Worm (Caenorhabditis elegans): ENCODE results near the gene dnj-3.
"Not testable (repeated sequence)": the region's sequence is repeated elsewhere in the genome, so short reads cannot be mapped to it uniquely, and the experiment has no call there.

Gene dnj-3

DNA sequence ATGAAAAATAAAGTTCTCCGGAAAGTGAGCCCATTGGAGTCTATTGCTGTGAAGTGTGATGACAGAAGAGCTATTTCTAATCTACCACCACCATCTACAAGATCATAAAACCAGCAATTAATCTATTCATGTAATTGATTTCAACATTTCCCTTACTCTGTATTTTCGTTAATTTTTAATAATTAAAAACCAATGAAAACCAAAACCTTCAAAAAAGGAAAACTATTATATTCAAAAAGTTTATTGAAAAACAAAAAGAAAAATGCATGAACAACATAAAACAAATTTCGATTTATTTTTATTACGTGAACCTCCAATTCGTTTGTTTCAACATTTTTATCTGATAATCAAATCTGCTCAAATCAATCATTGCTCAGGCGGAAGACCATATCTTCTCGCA, 31.0 kb downstream of the dnj-3 start, which contains the start of gene C01G10.1:
TSS of gene C01G10.1 (plus strand) at position 301 of the 400 bp plus-strand sequence.
- TF ChIP-seq nfya-1 (tag; optimal IDR thresholded peaks at IDR 0.05; ENCODE audit: insufficient read depth) (no peak), snpc-4 (tag; optimal IDR thresholded peaks at IDR 0.05) (no peak), tbx-2 (tag; optimal IDR thresholded peaks at IDR 0.05) (no peak), nhr-43 (tag; optimal IDR thresholded peaks at IDR 0.05; ENCODE audit: poor library complexity, severe bottlenecking) (no peak), unc-39 (tag; optimal IDR thresholded peaks at IDR 0.05) (no peak), mml-1 (tag; optimal IDR thresholded peaks at IDR 0.05) (no peak), ztf-4 (tag; optimal IDR thresholded peaks at IDR 0.05) (no peak), ceh-28 (tag; optimal IDR thresholded peaks at IDR 0.05) (no peak), ztf-11 (tag; optimal IDR thresholded peaks at IDR 0.05) (no peak)

DNA sequence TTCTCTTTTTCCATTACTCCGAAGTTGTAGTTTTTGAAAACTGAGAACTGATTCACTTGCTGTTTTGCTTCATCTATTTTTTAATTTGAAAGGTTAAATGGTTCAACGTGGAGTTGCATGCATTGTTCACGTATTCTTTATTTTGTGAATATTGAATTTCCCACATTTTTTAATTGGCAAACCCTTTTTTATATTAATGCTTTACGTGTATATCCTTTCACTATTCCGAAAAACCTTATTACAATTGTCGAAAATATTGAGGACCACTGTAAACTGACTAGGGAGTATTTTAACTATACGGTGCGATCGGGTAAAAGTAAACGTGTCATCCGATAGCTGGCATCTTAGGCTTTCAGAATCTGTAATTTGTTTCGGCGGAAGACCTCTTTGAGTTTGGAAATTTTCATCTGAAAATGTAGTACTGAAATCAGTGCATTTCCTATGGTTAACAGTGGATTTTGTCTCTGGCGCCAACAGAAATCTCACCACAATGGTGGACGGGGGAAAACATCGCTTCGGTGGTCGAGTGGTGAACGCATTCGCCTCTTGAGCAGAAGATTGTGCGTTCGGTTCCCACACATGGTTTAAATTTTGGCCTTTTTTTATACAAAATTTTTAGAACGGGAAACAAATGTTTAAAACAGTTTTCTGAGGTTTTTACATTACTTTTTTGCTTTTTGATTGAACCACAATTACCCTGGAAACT, 37.6 kb downstream of the dnj-3 start, which contains the start of gene C01G10.14:
TSS of gene C01G10.14 (minus strand) at position 51 of the 706 bp plus-strand sequence.
- not testable (repeated sequence) for TF ChIP-seq ceh-82, ceh-28, elt-1 (tag; optimal IDR thresholded peaks at IDR 0.05)

- TF ChIP-seq elt-1 (tag; optimal IDR thresholded peaks at IDR 0.05) (no peak), fos-1 (tag; optimal IDR thresholded peaks at IDR 0.05) (no peak), nhr-76 (tag; optimal IDR thresholded peaks at IDR 0.05) (no peak), aly-2 (tag; optimal IDR thresholded peaks at IDR 0.05) (no peak), sea-2 (GFP tag; optimal IDR thresholded peaks at IDR 0.05) (no peak)
These were observed 40.8 kb downstream of the dnj-3 start, which contains the start of gene Y75B12A.2 for ce11 chrV:15109260-15109659. Gene Y75B12A.2, plus strand, starts transcription at chrV:15109560.

ce11 chrV:15111660-15112059, 43.2 kb downstream of the dnj-3 start, which contains the start of gene T01G5.7:
Gene T01G5.7, plus strand, starts transcription at chrV:15111960.
- TF ChIP-seq skn-1 (tag; optimal IDR thresholded peaks at IDR 0.05), result no peak
- TF ChIP-seq nhr-237 (tag; optimal IDR thresholded peaks at IDR 0.05), result no peak
- TF ChIP-seq daf-12 (tag; optimal IDR thresholded peaks at IDR 0.05), result no peak
- TF ChIP-seq sea-2 (GFP tag; optimal IDR thresholded peaks at IDR 0.05), result no peak
- no peak for TF ChIP-seq pqm-1 (tag; optimal IDR thresholded peaks at IDR 0.05)
- no peak for TF ChIP-seq lin-15B (tag; optimal IDR thresholded peaks at IDR 0.05)
- TF ChIP-seq jun-1 (tag; optimal IDR thresholded peaks at IDR 0.05), result no peak
- TF ChIP-seq nhr-28 (tag; optimal IDR thresholded peaks at IDR 0.05), result no peak
- no peak for TF ChIP-seq fos-1 (tag; optimal IDR thresholded peaks at IDR 0.05)
- TF ChIP-seq nfya-1 (tag; optimal IDR thresholded peaks at IDR 0.05; ENCODE audit: insufficient read depth), result no peak
- TF ChIP-seq lsy-12 (tag; optimal IDR thresholded peaks at IDR 0.05), result no peak
- no peak for TF ChIP-seq nhr-25 (tag; optimal IDR thresholded peaks at IDR 0.05)
- no peak for TF ChIP-seq nhr-76 (tag; optimal IDR thresholded peaks at IDR 0.05)
- no peak for TF ChIP-seq snpc-4 (tag; optimal IDR thresholded peaks at IDR 0.05)

DNA sequence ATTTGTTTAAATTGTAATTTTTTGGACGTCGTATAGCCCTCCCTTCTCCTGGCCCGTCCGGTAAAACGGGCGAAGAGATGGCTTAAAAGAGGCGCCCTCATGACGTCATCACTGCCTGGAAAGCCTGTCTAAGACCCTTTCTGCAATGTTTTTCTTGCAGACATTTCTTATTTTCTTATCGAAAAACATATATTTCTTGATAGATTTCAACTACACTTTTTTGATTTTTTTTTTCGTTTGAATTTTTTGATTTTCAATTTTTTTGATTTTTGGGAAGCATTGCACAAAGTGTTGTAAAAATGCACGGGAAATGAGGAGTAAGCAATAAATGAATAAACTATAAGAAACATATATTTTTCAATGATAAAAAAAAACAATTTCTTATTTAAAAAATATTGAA, 45.5 kb downstream of the dnj-3 start, which contains the start of gene T01G5.6:
TSS of gene T01G5.6 (minus strand) at position 101 of the 400 bp plus-strand sequence.
- TF ChIP-seq lin-39 (tag; optimal IDR thresholded peaks at IDR 0.05), result no peak
- no peak for TF ChIP-seq snpc-4 (tag; optimal IDR thresholded peaks at IDR 0.05)
- TF ChIP-seq egl-5 (tag; optimal IDR thresholded peaks at IDR 0.05), result no peak
- TF ChIP-seq ceh-9 (tag; optimal IDR thresholded peaks at IDR 0.05), result no peak
- TF ChIP-seq ceh-28 (tag; optimal IDR thresholded peaks at IDR 0.05), result no peak
- TF ChIP-seq ceh-16 (tag; optimal IDR thresholded peaks at IDR 0.05), result no peak
- no peak for TF ChIP-seq daf-12 (tag; optimal IDR thresholded peaks at IDR 0.05)
- TF ChIP-seq nhr-28 (tag; optimal IDR thresholded peaks at IDR 0.05), result no peak

ce11 chrV:15115968-15116367, 47.5 kb downstream of the dnj-3 start, which contains the start of gene T01G5.8:
Gene T01G5.8, plus strand, starts transcription at chrV:15116268.
- TF ChIP-seq nhr-237, skn-1, nhr-67 (tag; optimal IDR thresholded peaks at IDR 0.05): not testable (repeated sequence)

All from whole organism, L3 larva.